Fruit fly (Drosophila melanogaster) S2 (cell line): Measurements from ENCODE around the gene Ccdc39.

Source experiments
- CG8478 ChIP-seq: fragments of >200 bp; optimal IDR thresholded peaks from 2 replicates; lab custom pipeline; 2018
- CTCF ChIP-seq, 2 experiments: fragments of >200 bp; optimal IDR thresholded peaks; 2 replicates each; lab custom pipeline; 2018

DNA sequence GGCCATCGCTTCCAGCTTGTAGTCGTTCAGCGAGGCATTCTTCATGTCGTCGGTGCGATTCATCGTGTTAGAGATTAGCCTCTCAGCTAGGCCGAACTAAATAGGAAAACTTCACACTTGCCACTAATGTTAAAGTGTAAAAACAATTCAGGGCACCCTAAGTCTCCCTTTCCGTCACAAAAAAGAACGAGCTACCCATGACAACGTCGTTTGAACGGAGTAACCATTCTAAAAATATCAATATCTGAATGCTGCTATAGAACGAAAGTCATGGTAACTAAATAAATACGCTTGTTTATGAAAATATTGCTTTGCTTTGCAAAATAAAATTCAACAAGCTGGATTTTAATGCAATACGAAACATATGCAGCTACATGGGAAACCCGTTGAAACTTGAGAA lies at the start of gene Ccdc39:
- TF ChIP-seq CG8478 (lab: Kevin White, UChicago) (no peak), CTCF (optimal IDR thresholded peaks at IDR 0.05; lab: Kevin White, UChicago) (no peak)
